Fruit fly (Drosophila melanogaster) whole organism, embryonic: ENCODE measurements around the gene CG18675.
A peak's percentile ranks its signal among the peaks of the same experiment; 100 is the strongest.

Source experiments
- CG10209 ChIP-seq: fragments of 200-800 bp; sonication (Bioruptor generic); optimal IDR thresholded peaks from 3 replicates; lab custom pipeline; 2017; ENCODE audit warnings: missing biosample characterization, mild to moderate bottlenecking, missing genetic modification characterization, missing genetic modification reagents
- CG1024 ChIP-seq: fragments of 200-800 bp; sonication (Bioruptor generic); IDR thresholded peaks from 2 replicates; pipeline ENCODE4 v1.3.6; 2022; ENCODE audit warnings: missing biosample characterization, missing genetic modification characterization
- CG10462 ChIP-seq: fragments of 200-800 bp; sonication (Bioruptor generic); optimal IDR thresholded peaks from 2 replicates; lab custom pipeline; 2016; ENCODE audit warnings: missing biosample characterization, missing genetic modification characterization
- CG10979 ChIP-seq: fragments of 200-800 bp; sonication (Bioruptor generic); optimal IDR thresholded peaks from 2 replicates; lab custom pipeline; 2018; ENCODE audit warnings: missing biosample characterization, mild to moderate bottlenecking, missing genetic modification characterization, moderate library complexity
- CG12299 ChIP-seq: fragments of 200-800 bp; sonication (Bioruptor generic); optimal IDR thresholded peaks from 2 replicates; lab custom pipeline; 2018; ENCODE audit warnings: missing biosample characterization, mild to moderate bottlenecking, missing genetic modification characterization
- CG14014 ChIP-seq: fragments of 200-800 bp; sonication (Bioruptor generic); IDR thresholded peaks from 2 replicates; pipeline ENCODE4 v1.3.6; 2022; ENCODE audit warnings: missing biosample characterization, missing genetic modification characterization
- CG14667 ChIP-seq: fragments of 200-800 bp; sonication (Bioruptor generic); IDR thresholded peaks from 2 replicates; pipeline ENCODE4 v1.3.6; 2022; ENCODE audit warnings: missing biosample characterization, missing genetic modification characterization
- CG15073 ChIP-seq: fragments of 200-800 bp; sonication (Bioruptor generic); optimal IDR thresholded peaks from 2 replicates; lab custom pipeline; 2016; ENCODE audit warnings: missing biosample characterization, missing genetic modification characterization
- CG17912 ChIP-seq: fragments of 200-800 bp; sonication (Bioruptor generic); optimal IDR thresholded peaks from 2 replicates; lab custom pipeline; 2018; ENCODE audit warnings: missing biosample characterization, mild to moderate bottlenecking, missing genetic modification characterization
- CG18599 ChIP-seq: fragments of 200-800 bp; sonication (Bioruptor generic); optimal IDR thresholded peaks from 3 replicates; lab custom pipeline; 2017; ENCODE audit warnings: missing biosample characterization, missing genetic modification characterization, mild to moderate bottlenecking, moderate library complexity, missing genetic modification reagents
- CG18619 ChIP-seq: fragments of 200-800 bp; sonication (Bioruptor generic); optimal IDR thresholded peaks from 3 replicates; lab custom pipeline; 2017; ENCODE audit warnings: missing biosample characterization, mild to moderate bottlenecking, missing genetic modification characterization
- CG2678 ChIP-seq: fragments of 200-800 bp; sonication (Bioruptor generic); optimal IDR thresholded peaks from 3 replicates; lab custom pipeline; 2019; ENCODE audit warnings: missing biosample characterization, mild to moderate bottlenecking, missing genetic modification characterization, moderate library complexity
- CG2875 ChIP-seq: fragments of 200-800 bp; sonication (Bioruptor generic); optimal IDR thresholded peaks from 2 replicates; lab custom pipeline; 2017; ENCODE audit warnings: missing biosample characterization, mild to moderate bottlenecking, missing genetic modification characterization, missing genetic modification reagents
- CG31224 ChIP-seq: fragments of 200-800 bp; sonication (Bioruptor generic); IDR thresholded peaks from 2 replicates; pipeline ENCODE4 v1.3.6; 2022; ENCODE audit warnings: missing biosample characterization, missing genetic modification characterization
- CG31388 ChIP-seq: fragments of 200-800 bp; sonication (Bioruptor generic); optimal IDR thresholded peaks from 2 replicates; lab custom pipeline; 2016; ENCODE audit warnings: missing biosample characterization, missing genetic modification characterization
- CG31441 ChIP-seq: fragments of 200-800 bp; sonication (Bioruptor generic); IDR thresholded peaks from 2 replicates; pipeline ENCODE4 v1.3.6; 2022; ENCODE audit warnings: missing biosample characterization, missing genetic modification characterization
- CG32767 ChIP-seq: fragments of 200-800 bp; sonication (Bioruptor generic); IDR thresholded peaks from 2 replicates; pipeline ENCODE4 v1.3.6; 2022; ENCODE audit warnings: missing biosample characterization, missing genetic modification characterization
- CG3726 ChIP-seq: fragments of 200-800 bp; sonication (Bioruptor generic); IDR thresholded peaks from 3 replicates; pipeline ENCODE4, ENCODE4 v1.3.6; 2022; ENCODE audit warnings: missing biosample characterization, missing genetic modification characterization
- CG43689 ChIP-seq: fragments of 200-800 bp; sonication (Bioruptor generic); IDR thresholded peaks from 2 replicates; pipeline ENCODE4 v1.3.6; 2022; ENCODE audit warnings: missing biosample characterization, missing genetic modification characterization
- CG4730 ChIP-seq: fragments of 200-800 bp; sonication (Bioruptor generic); IDR thresholded peaks from 2 replicates; pipeline ENCODE4 v1.3.6; 2022; ENCODE audit warnings: missing biosample characterization, missing genetic modification characterization
- CG6765 ChIP-seq: fragments of 200-800 bp; sonication (Bioruptor generic); optimal IDR thresholded peaks from 3 replicates; lab custom pipeline; 2017; ENCODE audit warnings: missing biosample characterization, mild to moderate bottlenecking, missing genetic modification characterization
- CG8478 ChIP-seq: fragments of >200 bp; optimal IDR thresholded peaks from 2 replicates; lab custom pipeline; 2018
- CG9215 ChIP-seq: fragments of 200-800 bp; sonication (Bioruptor generic); IDR thresholded peaks from 2 replicates; pipeline ENCODE4 v1.3.6; 2022; ENCODE audit warnings: missing biosample characterization, missing genetic modification characterization
- Dad ChIP-seq: fragments of 200-800 bp; sonication (Bioruptor generic); optimal IDR thresholded peaks from 3 replicates; lab custom pipeline; 2016; ENCODE audit warnings: missing biosample characterization, missing genetic modification characterization
- Eip74EF ChIP-seq, 2 experiments: fragments of 200-800 bp in 1 of 2; fragments of >200 bp in 1 of 2; sonication (Bioruptor generic) in 1 of 2; optimal IDR thresholded peaks; 2 replicates each; lab custom pipeline; 2017 to 2019; ENCODE audit warnings: missing biosample characterization in 2 of 2, missing genetic modification characterization in 2 of 2, mild to moderate bottlenecking in 1 of 2, moderate library complexity in 1 of 2
- Elba2 ChIP-seq: fragments of 200-800 bp; sonication (Bioruptor generic); optimal IDR thresholded peaks from 3 replicates; lab custom pipeline; 2016; ENCODE audit warnings: missing biosample characterization, missing genetic modification characterization
- HLH3B ChIP-seq: fragments of 200-800 bp; sonication (Bioruptor generic); IDR thresholded peaks from 2 replicates; pipeline ENCODE4 v1.3.6; 2022; ENCODE audit warnings: missing biosample characterization, missing genetic modification characterization
- Nf-YB ChIP-seq: fragments of 200-800 bp; sonication (Bioruptor generic); optimal IDR thresholded peaks from 3 replicates; lab custom pipeline; 2019; ENCODE audit warnings: missing biosample characterization, mild to moderate bottlenecking, missing genetic modification characterization, moderate library complexity
- Oli ChIP-seq: fragments of 200-800 bp; sonication (Bioruptor generic); optimal IDR thresholded peaks from 2 replicates; lab custom pipeline; 2018; ENCODE audit warnings: missing biosample characterization, mild to moderate bottlenecking, missing genetic modification characterization, moderate library complexity
- Rfx ChIP-seq: fragments of 200-800 bp; sonication (Bioruptor generic); IDR thresholded peaks from 2 replicates; pipeline ENCODE4 v1.3.6; 2022; ENCODE audit warnings: missing biosample characterization, missing genetic modification characterization
- Rx ChIP-seq: fragments of 200-800 bp; sonication (Bioruptor generic); IDR thresholded peaks from 2 replicates; pipeline ENCODE4 v1.3.6; 2022; ENCODE audit warnings: missing biosample characterization, missing genetic modification characterization
- Spps ChIP-seq: fragments of 200-800 bp; sonication (Bioruptor generic); optimal IDR thresholded peaks from 2 replicates; lab custom pipeline; 2018; ENCODE audit warnings: missing biosample characterization, mild to moderate bottlenecking, missing genetic modification characterization
- Vsx1 ChIP-seq: fragments of 200-800 bp; sonication (Bioruptor generic); optimal IDR thresholded peaks from 2 replicates; lab custom pipeline; 2017; ENCODE audit warnings: missing biosample characterization, mild to moderate bottlenecking, missing genetic modification characterization, missing genetic modification reagents
- al ChIP-seq: fragments of 200-800 bp; sonication (Bioruptor generic); IDR thresholded peaks from 2 replicates; pipeline ENCODE4 v1.3.6; 2022; ENCODE audit warnings: missing biosample characterization, missing genetic modification characterization
- ara ChIP-seq: fragments of 200-800 bp; sonication (Bioruptor generic); IDR thresholded peaks from 2 replicates; pipeline ENCODE4 v1.3.6; 2022; ENCODE audit warnings: missing biosample characterization, missing genetic modification characterization
- az2 ChIP-seq: fragments of 200-800 bp; sonication (Bioruptor generic); optimal IDR thresholded peaks from 3 replicates; lab custom pipeline; 2016; ENCODE audit warnings: missing biosample characterization, missing genetic modification characterization
- bigmax ChIP-seq: fragments of 200-800 bp; sonication (Bioruptor generic); optimal IDR thresholded peaks from 2 replicates; lab custom pipeline; 2018; ENCODE audit warnings: missing biosample characterization, mild to moderate bottlenecking, missing genetic modification characterization
- dimm ChIP-seq: fragments of 200-800 bp; sonication (Bioruptor generic); IDR thresholded peaks from 2 replicates; pipeline ENCODE4 v1.3.6; 2022; ENCODE audit warnings: missing biosample characterization, missing genetic modification characterization
- dmrt11E ChIP-seq: fragments of 200-800 bp; sonication (Bioruptor generic); optimal IDR thresholded peaks from 3 replicates; lab custom pipeline; 2018; ENCODE audit warnings: missing biosample characterization, mild to moderate bottlenecking, missing genetic modification characterization, moderate library complexity
- ems ChIP-seq: fragments of 200-800 bp; sonication (Bioruptor generic); optimal IDR thresholded peaks from 3 replicates; lab custom pipeline; 2016; ENCODE audit warnings: missing biosample characterization, missing genetic modification characterization
- fd102C ChIP-seq: fragments of 200-800 bp; sonication (Bioruptor generic); optimal IDR thresholded peaks from 2 replicates; lab custom pipeline; 2018; ENCODE audit warnings: missing biosample characterization, mild to moderate bottlenecking, missing genetic modification characterization, moderate library complexity
- h ChIP-seq: fragments of >200 bp; optimal IDR thresholded peaks from 2 replicates; lab custom pipeline; 2017
- kni ChIP-seq: fragments of 200-800 bp; sonication (Bioruptor generic); optimal IDR thresholded peaks from 3 replicates; lab custom pipeline; 2017; ENCODE audit warnings: mild to moderate bottlenecking, missing biosample characterization, missing genetic modification reagents, missing genetic modification characterization
- mam ChIP-seq: fragments of 200-800 bp; sonication (Bioruptor generic); optimal IDR thresholded peaks from 3 replicates; lab custom pipeline; 2016; ENCODE audit warnings: missing biosample characterization, missing genetic modification characterization
- mld ChIP-seq: fragments of 200-800 bp; sonication (Bioruptor generic); IDR thresholded peaks from 3 replicates; pipeline ENCODE4 v1.3.6; 2022; ENCODE audit warnings: missing biosample characterization, missing genetic modification characterization; ENCODE audit not compliant: partially characterized antibody
- sens ChIP-seq: fragments of 200-800 bp; sonication (Bioruptor generic); peaks from one replicate; lab custom pipeline; 2016; ENCODE audit warnings: missing biosample characterization, missing genetic modification characterization
- sima ChIP-seq: fragments of 200-800 bp; sonication (Bioruptor generic); optimal IDR thresholded peaks from 2 replicates; lab custom pipeline; 2016; ENCODE audit warnings: missing biosample characterization, missing genetic modification characterization
- so ChIP-seq: fragments of 200-800 bp; sonication (Bioruptor generic); IDR thresholded peaks from 3 replicates; pipeline ENCODE4 v1.3.6; 2022; ENCODE audit warnings: missing biosample characterization, missing genetic modification characterization
- sob ChIP-seq: fragments of 200-800 bp; sonication (Bioruptor generic); IDR thresholded peaks from 2 replicates; pipeline ENCODE4 v1.3.6; 2022; ENCODE audit warnings: missing biosample characterization, missing genetic modification characterization
- trh ChIP-seq: fragments of 200-800 bp; sonication (Bioruptor generic); optimal IDR thresholded peaks from 2 replicates; lab custom pipeline; 2016; ENCODE audit warnings: missing biosample characterization, missing genetic modification characterization
- unpg ChIP-seq: fragments of 200-800 bp; sonication (Bioruptor generic); optimal IDR thresholded peaks from 3 replicates; lab custom pipeline; 2018; ENCODE audit warnings: missing biosample characterization, mild to moderate bottlenecking, missing genetic modification characterization, moderate library complexity

The CG18675 gene

dm6 chr3L:4230357-4230901 lies 56.7 kb downstream of the CG18675 start (continued):
- peak; percentile 66 for TF ChIP-seq CG1024 (GFP tag; lab: Robert Waterston, UW)
- no peak for TF ChIP-seq bigmax (GFP tag; lab: Kevin White, UChicago)
- TF ChIP-seq Spps (tag; lab: Kevin White, UChicago), result peak; percentile 95
- no peak for TF ChIP-seq mld
- TF ChIP-seq CG10462, result peak; percentile 92
- TF ChIP-seq Elba2 (GFP tag; lab: Kevin White, UChicago), result peak; percentile 87
- peak; percentile 73 for TF ChIP-seq CG9215 (GFP tag; lab: Robert Waterston, UW)
- peak; percentile 43; the same call in 1 of the 2 replicates for TF ChIP-seq CG14014 (GFP tag; lab: Robert Waterston, UW)
- peak; percentile 82 for TF ChIP-seq Nf-YB (GFP tag; lab: Kevin White, UChicago)
- TF ChIP-seq Eip74EF (GFP tag; optimal IDR thresholded peaks at IDR 0.05; lab: Kevin White, UChicago), result peak in 1 of 2 experiments; percentile 94
- peak; percentile 83 for TF ChIP-seq trh (GFP tag; lab: Kevin White, UChicago)
- no peak for TF ChIP-seq h
- peak; percentile 92 for TF ChIP-seq unpg (GFP tag; lab: Kevin White, UChicago)
- TF ChIP-seq az2 (GFP tag; lab: Kevin White, UChicago), result peak; percentile 95
- TF ChIP-seq CG32767, result peak; percentile 84
- TF ChIP-seq Dad (GFP tag; lab: Kevin White, UChicago), result peak; percentile 91
- TF ChIP-seq sima (GFP tag; lab: Kevin White, UChicago), result peak; percentile 14
- TF ChIP-seq kni, result peak; percentile 93
- TF ChIP-seq so (GFP tag; lab: Robert Waterston, UW), result peak; percentile 90
- TF ChIP-seq CG8478 (lab: Kevin White, UChicago), result peak; percentile 17
- peak; percentile 94 for TF ChIP-seq CG2678 (tag; lab: Kevin White, UChicago)
- peak; percentile 82 for TF ChIP-seq Vsx1 (GFP tag; lab: Kevin White, UChicago)
- 0 out of 2 replicates have a peak, but pooled peaks have one; percentile 15 for TF ChIP-seq al (GFP tag; lab: Robert Waterston, UW)
- peak; percentile 80 for TF ChIP-seq sob (GFP tag; lab: Robert Waterston, UW)
- TF ChIP-seq CG10209 (GFP tag; lab: Kevin White, UChicago), result peak; percentile 95
- peak; percentile 86 for TF ChIP-seq CG14667 (GFP tag; lab: Robert Waterston, UW)
- TF ChIP-seq CG2875 (GFP tag; lab: Kevin White, UChicago), result peak; percentile 92
- peak; percentile 74 for TF ChIP-seq CG31388 (GFP tag; lab: Kevin White, UChicago)
- TF ChIP-seq ara, result peak; percentile 93
- peak; percentile 80 for TF ChIP-seq CG18599 (GFP tag; lab: Kevin White, UChicago)
- TF ChIP-seq CG10979 (tag; lab: Kevin White, UChicago), result peak; percentile 98
- TF ChIP-seq fd102C, result peak; percentile 97
- peak; percentile 80 for TF ChIP-seq CG12299 (tag; lab: Kevin White, UChicago)
- TF ChIP-seq HLH3B, result peak; percentile 85
- TF ChIP-seq dmrt11E (tag; lab: Kevin White, UChicago), result peak; percentile 98
- peak; percentile 71 for TF ChIP-seq dimm (GFP tag; lab: Robert Waterston, UW)
- peak; percentile 84 for TF ChIP-seq Rx (GFP tag; lab: Robert Waterston, UW)
- peak; percentile 35 for TF ChIP-seq CG17912 (GFP tag; lab: Kevin White, UChicago)
- TF ChIP-seq CG3726, result peak; percentile 86; the same call in 2 of the 3 replicates
- TF ChIP-seq sens (GFP tag; lab: Kevin White, UChicago), result peak; percentile 100
- TF ChIP-seq CG31441, result peak; percentile 98
- peak; percentile 69 for TF ChIP-seq Rfx (GFP tag; lab: Robert Waterston, UW)
- peak; percentile 82 for TF ChIP-seq CG4730
- TF ChIP-seq CG15073 (GFP tag; lab: Kevin White, UChicago), result peak; percentile 66
- peak; percentile 78 for TF ChIP-seq mam (GFP tag; lab: Kevin White, UChicago)
- no peak for TF ChIP-seq CG43689
- TF ChIP-seq CG6765 (GFP tag; lab: Kevin White, UChicago), result peak; percentile 31
- peak; percentile 96 for TF ChIP-seq Oli (tag; lab: Kevin White, UChicago)
- TF ChIP-seq ems (GFP tag; lab: Kevin White, UChicago), result peak; percentile 91
- peak; percentile 45; the same call in 1 of the 2 replicates for TF ChIP-seq CG31224
- peak; percentile 89 for TF ChIP-seq CG18619
